Fruit fly (Drosophila melanogaster): Measurements from ENCODE around the gene hfp.

- TF ChIP-seq usp (GFP tag; optimal IDR thresholded peaks at IDR 0.05) (no peak), CG8478 (optimal IDR thresholded peaks at IDR 0.05) (no peak), psq (optimal IDR thresholded peaks at IDR 0.05) (no peak), pan (optimal IDR thresholded peaks at IDR 0.05) (no peak), EcR (GFP tag; optimal IDR thresholded peaks at IDR 0.05) (no peak)
Measured at dm6 chr3L:1545693-1546329, 43.4 kb upstream of the hfp start, which contains the start of the genes CG32313 and Pcyt1.

Measured in whole organism.